Worm (Caenorhabditis elegans) whole organism, L2 larva: Measurements from ENCODE around the gene Y50D4C.5.

ENCODE experiments used
- R02D3.7 ChIP-seq: fragments of 150-350 bp; optimal IDR thresholded peaks from 2 replicates; lab custom pipeline; 2014; ENCODE audit warnings: missing biosample characterization, missing genetic modification characterization
- aly-2 ChIP-seq: fragments of 150-350 bp; optimal IDR thresholded peaks from 2 replicates; lab custom pipeline; 2014; ENCODE audit warnings: missing biosample characterization, missing genetic modification characterization
- dmd-4 ChIP-seq: sonication (generic microtip); optimal IDR thresholded peaks from 2 replicates; lab custom pipeline; 2017; ENCODE audit warnings: missing biosample characterization, missing genetic modification characterization
- egl-27 ChIP-seq: sonication (generic microtip); optimal IDR thresholded peaks from 3 replicates; lab custom pipeline; 2017; ENCODE audit warnings: missing biosample characterization, missing genetic modification reagents, missing genetic modification characterization
- elt-3 ChIP-seq: sonication (generic microtip); optimal IDR thresholded peaks from 2 replicates; lab custom pipeline; 2017; ENCODE audit warnings: missing biosample characterization, missing genetic modification characterization
- lin-39 ChIP-seq: fragments of 150-350 bp; optimal IDR thresholded peaks from 2 replicates; lab custom pipeline; 2014; ENCODE audit warnings: missing biosample characterization, missing genetic modification reagents, missing genetic modification characterization
- nhr-11 ChIP-seq: fragments of 150-350 bp; optimal IDR thresholded peaks from 2 replicates; lab custom pipeline; 2014; ENCODE audit warnings: missing biosample characterization, missing genetic modification characterization
- nhr-23 ChIP-seq: fragments of 150-350 bp; optimal IDR thresholded peaks from 2 replicates; lab custom pipeline; 2014; ENCODE audit warnings: missing biosample characterization, missing genetic modification reagents, missing genetic modification characterization
- nhr-237 ChIP-seq: fragments of 150-350 bp; optimal IDR thresholded peaks from 2 replicates; lab custom pipeline; 2014; ENCODE audit warnings: missing biosample characterization, missing genetic modification characterization
- peb-1 ChIP-seq: fragments of 150-350 bp; optimal IDR thresholded peaks from 2 replicates; lab custom pipeline; 2014; ENCODE audit warnings: missing biosample characterization, missing genetic modification characterization
- sem-4 ChIP-seq: fragments of 150-350 bp; optimal IDR thresholded peaks from 2 replicates; lab custom pipeline; 2014; ENCODE audit warnings: missing biosample characterization, missing genetic modification reagents, missing genetic modification characterization
- snpc-4 ChIP-seq: fragments of 150-350 bp; optimal IDR thresholded peaks from 2 replicates; lab custom pipeline; 2014; ENCODE audit warnings: missing biosample characterization, missing genetic modification characterization
- unc-39 ChIP-seq: fragments of 150-350 bp; optimal IDR thresholded peaks from 2 replicates; lab custom pipeline; 2014; ENCODE audit warnings: missing biosample characterization, missing genetic modification characterization
- ztf-11 ChIP-seq: sonication (generic microtip); optimal IDR thresholded peaks from 2 replicates; lab custom pipeline; 2017; ENCODE audit warnings: missing biosample characterization, missing genetic modification characterization

DNA sequence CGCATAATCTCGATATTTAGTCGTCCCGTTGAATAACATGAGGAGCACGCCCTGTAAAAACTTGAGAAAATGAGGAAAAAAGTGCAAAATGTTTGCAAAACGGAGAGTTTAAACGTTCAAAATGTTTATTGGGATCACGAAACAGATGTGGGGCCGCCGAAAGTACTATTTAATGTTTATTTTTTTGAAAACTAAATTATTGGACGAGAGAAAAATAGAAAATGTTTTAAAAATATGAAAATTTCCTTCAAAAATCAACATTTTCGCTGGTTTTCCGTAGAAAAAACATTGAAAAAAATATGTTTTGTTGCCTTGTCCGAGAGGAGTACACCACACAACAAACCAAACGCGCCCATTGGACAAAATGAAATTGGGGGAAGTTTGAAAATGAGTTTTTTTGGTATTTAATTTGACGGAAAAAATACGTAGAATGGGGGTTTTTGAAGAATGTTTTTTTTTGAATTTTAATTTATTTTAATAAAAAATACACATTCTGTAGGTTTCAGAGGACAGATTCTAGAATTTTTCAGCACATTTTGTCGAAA, 38.7 kb downstream of the Y50D4C.5 start, which contains the start of gene sqv-6:
- no peak for TF ChIP-seq unc-39
- TF ChIP-seq dmd-4 (tag; lab: Kevin White, UChicago) = no peak
- TF ChIP-seq sem-4 (tag; lab: Kevin White, UChicago) = no peak
- no peak for TF ChIP-seq nhr-237 (tag; lab: Kevin White, UChicago)
- no peak for TF ChIP-seq lin-39 (tag; lab: Kevin White, UChicago)
- no peak for TF ChIP-seq aly-2 (tag; lab: Kevin White, UChicago)
- TF ChIP-seq snpc-4 (tag; lab: Kevin White, UChicago) = no peak
- TF ChIP-seq nhr-11 (tag; lab: Kevin White, UChicago) = no peak
- no peak for TF ChIP-seq R02D3.7 (tag; lab: Kevin White, UChicago)
- TF ChIP-seq nhr-23 = no peak
- TF ChIP-seq ztf-11 (tag; lab: Kevin White, UChicago) = no peak
- TF ChIP-seq elt-3 (tag; lab: Kevin White, UChicago) = no peak
- TF ChIP-seq peb-1 = no peak
- no peak for TF ChIP-seq egl-27 (tag; lab: Kevin White, UChicago)
